Fruit fly (Drosophila melanogaster): ENCODE results near the gene CG3226.

The CG3226 gene

DNA sequence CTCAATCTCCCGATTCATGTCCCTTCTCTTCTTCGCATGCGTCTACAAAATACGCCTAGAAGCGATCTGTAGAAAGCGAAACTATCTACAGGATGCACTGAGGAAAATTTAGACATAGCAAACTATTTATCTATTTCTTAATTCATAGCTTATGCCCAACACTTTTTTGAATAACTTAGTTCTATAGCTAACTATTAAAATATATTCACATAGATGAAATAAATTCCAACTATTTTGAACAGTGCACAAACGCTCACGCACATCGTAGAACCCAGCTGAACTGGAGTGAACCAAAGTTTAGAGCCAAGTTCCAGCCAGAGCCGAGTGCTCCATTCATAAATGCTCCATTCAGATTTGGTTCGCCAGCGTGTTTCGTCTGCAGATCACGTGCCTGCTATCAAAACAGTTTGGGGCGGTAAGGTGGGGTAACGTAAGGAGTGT, 32.5 kb downstream of the CG3226 start (continued):
- TF ChIP-seq sqz (GFP tag; optimal IDR thresholded peaks at IDR 0.05), result no peak
- peak; percentile 25 for TF ChIP-seq CG6813 (GFP tag; optimal IDR thresholded peaks at IDR 0.05)
- peak; percentile 41 for TF ChIP-seq CG18619 (GFP tag; optimal IDR thresholded peaks at IDR 0.05)
- no peak for TF ChIP-seq hbn (GFP tag; IDR thresholded peaks at IDR 0.05; ENCODE audit: partially characterized antibody)
- TF ChIP-seq CG6254 (GFP tag; optimal IDR thresholded peaks at IDR 0.05), result peak; percentile 44
- TF ChIP-seq Bteb2 (GFP tag; optimal IDR thresholded peaks at IDR 0.05), result no peak
- no peak for TF ChIP-seq CG17568 (GFP tag; optimal IDR thresholded peaks at IDR 0.05)
- TF ChIP-seq NK7.1 (GFP tag; optimal IDR thresholded peaks at IDR 0.05), result no peak
- TF ChIP-seq Xrp1 (GFP tag; IDR thresholded peaks at IDR 0.05), result peak; percentile 76
- TF ChIP-seq MBD-R2 (GFP tag; IDR thresholded peaks at IDR 0.05), result peak; percentile 32; the same call in 1 of the 2 replicates
- TF ChIP-seq CG9932 (GFP tag; IDR thresholded peaks at IDR 0.05), result peak; percentile 64
- TF ChIP-seq Oaz (GFP tag; IDR thresholded peaks at IDR 0.05), result no peak
- TF ChIP-seq btn (GFP tag; optimal IDR thresholded peaks at IDR 0.05), result no peak
- no peak for TF ChIP-seq CG2889 (GFP tag; IDR thresholded peaks at IDR 0.05)
- no peak for TF ChIP-seq ro (GFP tag; IDR thresholded peaks at IDR 0.05)
- peak in 1 of 2 experiments; percentile 43 for TF ChIP-seq chif (GFP tag; optimal IDR thresholded peaks at IDR 0.05)
- TF ChIP-seq Mes4 (GFP tag; optimal IDR thresholded peaks at IDR 0.05), result no peak
- TF ChIP-seq tll (GFP tag; optimal IDR thresholded peaks at IDR 0.05), result no peak
- TF ChIP-seq yki (optimal IDR thresholded peaks at IDR 0.05), result no peak
- TF ChIP-seq fru (optimal IDR thresholded peaks at IDR 0.05), result no peak
- peak; percentile 46 for TF ChIP-seq CG1024 (GFP tag; IDR thresholded peaks at IDR 0.05)
- no peak for TF ChIP-seq CG13624 (GFP tag; optimal IDR thresholded peaks at IDR 0.05)
- TF ChIP-seq sug (tag; optimal IDR thresholded peaks at IDR 0.05), result no peak
- TF ChIP-seq ash1 (GFP tag; optimal IDR thresholded peaks at IDR 0.05), result no peak
- no peak for TF ChIP-seq YL-1 (GFP tag; optimal IDR thresholded peaks at IDR 0.05)
- TF ChIP-seq BtbVII (GFP tag; optimal IDR thresholded peaks at IDR 0.05), result no peak
- TF ChIP-seq CG6175 (GFP tag; IDR thresholded peaks at IDR 0.05), result no peak
- TF ChIP-seq Opbp (GFP tag; IDR thresholded peaks at IDR 0.05; ENCODE audit: partially characterized antibody), result no peak
- TF ChIP-seq CG18011 (GFP tag; optimal IDR thresholded peaks at IDR 0.05), result no peak
- TF ChIP-seq CG16813 (GFP tag; IDR thresholded peaks at IDR 0.05; ENCODE audit: partially characterized antibody), result no peak
- TF ChIP-seq Dip2 (GFP tag; IDR thresholded peaks at IDR 0.05), result no peak
- peak; percentile 73 for TF ChIP-seq CG32532 (GFP tag; IDR thresholded peaks at IDR 0.05)
- TF ChIP-seq repo (GFP tag; optimal IDR thresholded peaks at IDR 0.05), result no peak
- TF ChIP-seq CG1792 (GFP tag; optimal IDR thresholded peaks at IDR 0.05), result no peak
- TF ChIP-seq CG31388 (GFP tag; optimal IDR thresholded peaks at IDR 0.05), result no peak
- TF ChIP-seq CG11504 (tag; optimal IDR thresholded peaks at IDR 0.05), result peak; percentile 53
- no peak for TF ChIP-seq CG17186 (GFP tag; optimal IDR thresholded peaks at IDR 0.05)
- TF ChIP-seq CG2116 (GFP tag; optimal IDR thresholded peaks at IDR 0.05), result no peak
- TF ChIP-seq B-H1 (GFP tag; IDR thresholded peaks at IDR 0.05), result no peak; the same call in 2 of the 3 replicates
- no peak for TF ChIP-seq Nf-YB (GFP tag; optimal IDR thresholded peaks at IDR 0.05)
- TF ChIP-seq Atf-2 (GFP tag; optimal IDR thresholded peaks at IDR 0.05), result no peak
- TF ChIP-seq dm (GFP tag; optimal IDR thresholded peaks at IDR 0.05), result no peak
- no peak for TF ChIP-seq Lhr (GFP tag; optimal IDR thresholded peaks at IDR 0.05)
- TF ChIP-seq CG15011 (GFP tag; optimal IDR thresholded peaks at IDR 0.05), result no peak
- TF ChIP-seq aop (GFP tag; IDR thresholded peaks at IDR 0.05), result no peak
- TF ChIP-seq sr (GFP tag; IDR thresholded peaks at IDR 0.05), result no peak
- peak; percentile 41 for TF ChIP-seq CG10147 (GFP tag; optimal IDR thresholded peaks at IDR 0.05)
- TF ChIP-seq ttk (GFP tag; IDR thresholded peaks at IDR 0.05), result no peak
- peak; percentile 41 for TF ChIP-seq D19A (tag; optimal IDR thresholded peaks at IDR 0.05)
- TF ChIP-seq Atf6 (GFP tag; IDR thresholded peaks at IDR 0.05), result peak; percentile 34; the same call in 1 of the 2 replicates
- no peak for TF ChIP-seq fd3F (GFP tag; optimal IDR thresholded peaks at IDR 0.05)
- TF ChIP-seq CG1529 (GFP tag; optimal IDR thresholded peaks at IDR 0.05), result no peak

All from whole organism, embryonic.